Worm (Caenorhabditis elegans) whole organism, mixed stage, embryonic: ENCODE results near the gene nhx-2.

ENCODE experiments used
- M03D4.4 ChIP-seq: sonication (generic microtip); optimal IDR thresholded peaks from 2 replicates; lab custom pipeline; 2017; ENCODE audit warnings: mild to moderate bottlenecking, missing genetic modification characterization, missing compliant biosample characterization
- bed-3 ChIP-seq: fragments of 200-800 bp; sonication (Bioruptor generic); optimal IDR thresholded peaks from 3 replicates; lab custom pipeline; 2018; ENCODE audit warnings: mild to moderate bottlenecking, missing genetic modification characterization, moderate library complexity, missing compliant biosample characterization
- blmp-1 ChIP-seq: fragments of 150-350 bp; optimal IDR thresholded peaks from 2 replicates; lab custom pipeline; 2014; ENCODE audit warnings: missing biosample characterization, missing genetic modification characterization
- ceh-39 ChIP-seq: fragments of 150-350 bp; optimal IDR thresholded peaks from 2 replicates; lab custom pipeline; 2014; ENCODE audit warnings: missing biosample characterization, missing genetic modification characterization
- ceh-43 ChIP-seq: fragments of 200-800 bp; sonication (Bioruptor generic); optimal IDR thresholded peaks from 2 replicates; lab custom pipeline; 2018; ENCODE audit warnings: mild to moderate bottlenecking, missing genetic modification characterization, moderate library complexity, missing compliant biosample characterization
- ces-1 ChIP-seq: fragments of 150-350 bp; optimal IDR thresholded peaks from 2 replicates; lab custom pipeline; 2014; ENCODE audit warnings: missing biosample characterization, missing genetic modification reagents, missing genetic modification characterization
- elt-1 ChIP-seq: sonication (generic microtip); optimal IDR thresholded peaks from 2 replicates; lab custom pipeline; 2017; ENCODE audit warnings: missing genetic modification characterization, mild to moderate bottlenecking, missing compliant biosample characterization, antibody characterized with exemption, moderate library complexity, borderline replicate concordance; ENCODE audit not compliant: insufficient read depth
- flh-1 ChIP-seq: fragments of 200-800 bp; sonication (Bioruptor generic); optimal IDR thresholded peaks from 2 replicates; lab custom pipeline; 2018; ENCODE audit warnings: mild to moderate bottlenecking, missing genetic modification characterization, moderate library complexity, missing compliant biosample characterization
- ham-2 ChIP-seq: fragments of 200-800 bp; sonication (Bioruptor generic); optimal IDR thresholded peaks from 2 replicates; lab custom pipeline; 2018; ENCODE audit warnings: mild to moderate bottlenecking, missing genetic modification characterization, missing compliant biosample characterization
- hlh-1 ChIP-seq: fragments of 150-350 bp; optimal IDR thresholded peaks from 2 replicates; lab custom pipeline; 2014; ENCODE audit warnings: missing biosample characterization, missing genetic modification reagents, missing genetic modification characterization
- lin-13 ChIP-seq: fragments of 150-350 bp; optimal IDR thresholded peaks from 2 replicates; lab custom pipeline; 2014; ENCODE audit warnings: missing biosample characterization, missing genetic modification characterization
- lin-32 ChIP-seq: fragments of 200-800 bp; sonication (Bioruptor generic); optimal IDR thresholded peaks from 2 replicates; lab custom pipeline; 2018; ENCODE audit warnings: mild to moderate bottlenecking, missing genetic modification characterization, missing compliant biosample characterization
- lsy-2 ChIP-seq: fragments of 150-350 bp; optimal IDR thresholded peaks from 2 replicates; lab custom pipeline; 2014; ENCODE audit warnings: missing biosample characterization, missing genetic modification characterization
- mab-5 ChIP-seq: fragments of 150-350 bp; optimal IDR thresholded peaks from 2 replicates; lab custom pipeline; 2014; ENCODE audit warnings: missing biosample characterization, missing genetic modification characterization
- mep-1 ChIP-seq: fragments of 150-350 bp; optimal IDR thresholded peaks from 2 replicates; lab custom pipeline; 2017; ENCODE audit warnings: missing biosample characterization, missing genetic modification reagents, missing genetic modification characterization, inconsistent platforms
- mls-2 ChIP-seq: sonication (generic microtip); optimal IDR thresholded peaks from 2 replicates; lab custom pipeline; 2016; ENCODE audit warnings: mild to moderate bottlenecking, missing genetic modification characterization, moderate library complexity, missing compliant biosample characterization
- nhr-12 ChIP-seq: fragments of 150-350 bp; optimal IDR thresholded peaks from 2 replicates; lab custom pipeline; 2014; ENCODE audit warnings: missing biosample characterization, missing genetic modification characterization
- nhr-237 ChIP-seq: fragments of 150-350 bp; optimal IDR thresholded peaks from 2 replicates; lab custom pipeline; 2014; ENCODE audit warnings: missing biosample characterization, missing genetic modification characterization
- nhr-28 ChIP-seq: fragments of 150-350 bp; optimal IDR thresholded peaks from 2 replicates; lab custom pipeline; 2014; ENCODE audit warnings: missing biosample characterization, missing genetic modification characterization
- nhr-76 ChIP-seq: sonication (generic microtip); optimal IDR thresholded peaks from 2 replicates; lab custom pipeline; 2017; ENCODE audit warnings: missing biosample characterization, missing genetic modification characterization
- pha-4 ChIP-seq: fragments of 150-350 bp; optimal IDR thresholded peaks from 2 replicates; lab custom pipeline; 2018; ENCODE audit warnings: missing biosample characterization, missing genetic modification reagents, missing genetic modification characterization
- sem-2 ChIP-seq: fragments of 200-800 bp; sonication (Bioruptor generic); optimal IDR thresholded peaks from 2 replicates; lab custom pipeline; 2018; ENCODE audit warnings: mild to moderate bottlenecking, missing genetic modification characterization, missing compliant biosample characterization
- snpc-4 ChIP-seq: fragments of 150-350 bp; optimal IDR thresholded peaks from 2 replicates; lab custom pipeline; 2014; ENCODE audit warnings: missing biosample characterization, missing genetic modification characterization
- sptf-1 ChIP-seq: sonication (generic microtip); optimal IDR thresholded peaks from 2 replicates; lab custom pipeline; 2017; ENCODE audit warnings: mild to moderate bottlenecking, missing genetic modification characterization, moderate library complexity, missing compliant biosample characterization
- tbx-8 ChIP-seq: fragments of 200-800 bp; sonication (Bioruptor generic); optimal IDR thresholded peaks from 2 replicates; lab custom pipeline; 2018; ENCODE audit warnings: mild to moderate bottlenecking, missing genetic modification characterization, moderate library complexity, missing compliant biosample characterization
- unc-120 ChIP-seq: sonication (generic microtip); optimal IDR thresholded peaks from 2 replicates; lab custom pipeline; 2017; ENCODE audit warnings: missing genetic modification characterization, missing compliant biosample characterization; ENCODE audit not compliant: poor library complexity, severe bottlenecking
- unc-39 ChIP-seq: fragments of 150-350 bp; optimal IDR thresholded peaks from 2 replicates; lab custom pipeline; 2014; ENCODE audit warnings: missing biosample characterization, missing genetic modification characterization
- unc-62 ChIP-seq: fragments of 150-350 bp; optimal IDR thresholded peaks from 2 replicates; lab custom pipeline; 2014; ENCODE audit warnings: missing biosample characterization, missing genetic modification reagents, missing genetic modification characterization
- zip-8 ChIP-seq: fragments of 150-350 bp; optimal IDR thresholded peaks from 2 replicates; lab custom pipeline; 2014; ENCODE audit warnings: missing biosample characterization, missing genetic modification characterization
- ztf-11 ChIP-seq: fragments of 150-350 bp; optimal IDR thresholded peaks from 2 replicates; lab custom pipeline; 2014; ENCODE audit warnings: missing biosample characterization, missing genetic modification characterization

nhx-2 gene

ce11 chrII:7666338-7666737 is 27.4 kb downstream of the nhx-2 start:
- TF ChIP-seq lin-32 (no peak), snpc-4 (tag; lab: Kevin White, UChicago) (no peak), elt-1 (no peak), bed-3 (GFP tag; lab: Kevin White, UChicago) (no peak), mab-5 (tag; lab: Kevin White, UChicago) (no peak), ces-1 (GFP tag; lab: Kevin White, UChicago) (no peak), nhr-28 (tag; lab: Kevin White, UChicago) (no peak)

DNA sequence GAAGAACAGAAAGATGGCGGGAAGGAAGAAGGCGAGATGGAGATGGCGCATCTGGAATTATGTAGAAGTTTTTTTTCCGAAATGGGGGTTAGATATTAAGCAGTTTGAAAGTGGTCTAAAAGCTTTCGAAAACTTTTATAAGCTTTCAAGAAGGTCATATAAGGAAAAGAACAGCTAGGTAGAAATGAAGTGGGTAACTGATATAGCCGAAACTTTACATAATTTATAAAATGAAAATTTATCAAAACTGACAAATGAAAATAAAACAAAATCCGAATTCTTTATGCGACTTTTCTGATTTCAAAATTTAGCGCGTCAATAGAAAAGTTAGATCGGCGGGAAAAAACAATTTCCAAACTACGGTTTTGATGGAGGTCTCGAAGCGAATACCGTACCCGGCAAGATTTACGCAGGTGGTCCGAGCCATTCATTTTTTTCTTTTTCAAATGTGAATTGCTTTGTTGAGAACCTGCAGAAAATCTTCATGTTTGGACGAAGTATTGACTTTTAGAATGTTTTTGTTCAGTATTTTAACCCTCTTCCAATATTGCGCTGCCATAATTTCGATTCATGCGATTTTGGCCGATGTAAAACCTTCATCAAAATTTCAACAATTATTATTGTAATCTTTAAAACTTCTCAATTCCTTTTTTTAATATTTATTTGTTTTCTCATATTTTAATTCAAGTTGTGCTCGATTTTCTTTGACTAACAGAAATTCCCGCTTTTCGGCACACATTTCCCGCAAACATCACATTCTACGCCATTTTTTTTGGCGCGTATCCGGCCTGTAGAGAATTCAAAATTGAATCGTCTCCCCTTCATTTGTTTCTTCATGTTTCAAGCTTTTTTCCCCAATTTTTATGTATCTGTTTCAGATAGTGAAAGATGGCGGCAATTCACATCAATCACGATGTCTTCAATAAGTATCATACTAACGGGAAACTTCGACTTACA is 29.8 kb downstream of the nhx-2 start, which contains the start of the genes F18A1.7 and rpa-1:
F18A1.7 (minus strand) TSS at position 51 of the 957 bp plus-strand sequence.
rpa-1 (plus strand) TSS at position 879 of the 957 bp plus-strand sequence.
- TF ChIP-seq pha-4 (tag; lab: Kevin White, UChicago): no peak
- TF ChIP-seq unc-120 (tag; lab: Kevin White, UChicago): no peak
- TF ChIP-seq mep-1 (tag; lab: Kevin White, UChicago): peak; percentile 43
- peak; percentile 6 for TF ChIP-seq nhr-237 (tag; lab: Kevin White, UChicago)
- TF ChIP-seq nhr-76 (tag; lab: Kevin White, UChicago): no peak

ce11 chrII:7663028-7663427 is 30.7 kb downstream of the nhx-2 start:
- no peak for TF ChIP-seq ham-2 (GFP tag; lab: Kevin White, UChicago)

DNA sequence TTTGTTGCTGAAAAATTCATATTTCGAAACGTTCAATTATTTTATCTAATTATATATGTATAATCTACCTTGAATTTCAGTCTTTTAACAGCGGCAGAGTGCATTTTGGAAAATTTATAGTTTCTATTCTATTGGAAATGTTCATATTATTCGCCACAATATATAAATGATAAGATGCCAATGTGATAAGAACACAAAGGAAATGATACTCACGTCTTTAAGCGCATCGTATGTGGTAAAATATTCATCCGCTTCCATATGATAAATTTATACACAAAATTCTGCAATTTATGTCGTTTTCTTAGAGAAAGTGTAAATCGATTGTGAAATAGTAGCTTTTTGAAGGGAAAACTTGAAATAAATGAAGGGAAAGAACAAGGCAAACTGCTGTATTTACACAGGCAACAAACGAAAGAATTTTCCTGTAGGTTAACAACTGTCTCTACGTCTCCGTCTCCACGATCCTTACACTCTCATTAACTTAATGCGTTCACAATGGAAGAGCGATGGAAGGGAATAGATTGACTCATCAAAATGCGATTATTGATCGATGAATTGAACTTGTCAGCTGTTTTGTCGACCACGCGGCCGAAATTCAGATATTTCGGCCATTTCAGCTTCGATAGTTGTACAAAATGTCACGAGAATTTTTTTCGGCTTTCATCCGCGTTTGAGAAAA is 31.6 kb downstream of the nhx-2 start, which contains the start of gene alfa-1:
alfa-1 (minus strand) TSS at position 515 of the 679 bp plus-strand sequence.
- TF ChIP-seq hlh-1 (tag; lab: Kevin White, UChicago) (peak; percentile 69), lsy-2 (tag; lab: Kevin White, UChicago) (peak; percentile 6), unc-62 (GFP tag; lab: Kevin White, UChicago) (peak; percentile 3), tbx-8 (GFP tag; lab: Kevin White, UChicago) (no peak)

- TF ChIP-seq unc-39 (tag; lab: Kevin White, UChicago) (no peak), hlh-1 (tag; lab: Kevin White, UChicago) (no peak), ztf-11 (tag; lab: Kevin White, UChicago) (no peak), nhr-237 (tag; lab: Kevin White, UChicago) (no peak), zip-8 (tag; lab: Kevin White, UChicago) (no peak), sem-2 (GFP tag; lab: Kevin White, UChicago) (no peak), nhr-28 (tag; lab: Kevin White, UChicago) (no peak), ceh-39 (tag; lab: Kevin White, UChicago) (no peak), M03D4.4 (tag; lab: Kevin White, UChicago) (no peak), unc-62 (GFP tag; lab: Kevin White, UChicago) (no peak), ces-1 (GFP tag; lab: Kevin White, UChicago) (no peak), nhr-12 (tag; lab: Kevin White, UChicago) (no peak), blmp-1 (tag; lab: Kevin White, UChicago) (no peak)
- TF ChIP-seq, all 35 proteins: peak for 0
Measured at ce11 chrII:7651171-7651570, 42.6 kb downstream of the nhx-2 start, which contains the start of gene pde-4. pde-4 (minus strand) TSS chrII:7651246.

DNA sequence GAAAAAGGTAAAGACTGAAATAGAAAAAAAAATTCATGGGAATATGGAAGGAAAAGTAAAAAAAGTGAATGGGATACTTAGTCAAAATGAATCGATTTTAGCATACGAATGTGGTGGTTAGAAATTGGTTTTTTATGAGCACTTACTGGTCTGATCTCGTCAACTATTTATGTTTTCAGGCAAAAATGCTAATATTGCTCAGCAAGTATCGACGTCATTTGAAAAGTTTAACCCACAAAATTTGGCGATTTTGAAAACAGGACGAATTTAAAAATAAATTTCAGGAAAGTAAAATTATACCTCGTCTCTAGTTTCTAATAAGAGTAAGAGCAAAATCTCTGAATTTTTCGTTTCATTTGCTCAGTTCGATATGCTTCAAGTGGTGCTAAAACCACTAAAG is 50.5 kb downstream of the nhx-2 start:
- no peak for TF ChIP-seq ztf-11 (tag; lab: Kevin White, UChicago)
- no peak for TF ChIP-seq unc-62 (GFP tag; lab: Kevin White, UChicago)
- no peak for TF ChIP-seq lin-13 (tag; lab: Kevin White, UChicago)
- TF ChIP-seq tbx-8 (GFP tag; lab: Kevin White, UChicago): no peak
- TF ChIP-seq bed-3 (GFP tag; lab: Kevin White, UChicago): no peak
- no peak for TF ChIP-seq snpc-4 (tag; lab: Kevin White, UChicago)
- no peak for TF ChIP-seq pha-4 (tag; lab: Kevin White, UChicago)
- no peak for TF ChIP-seq flh-1 (GFP tag; lab: Kevin White, UChicago)
- no peak for TF ChIP-seq mls-2 (tag; lab: Kevin White, UChicago)
- no peak for TF ChIP-seq sptf-1
- TF ChIP-seq nhr-237 (tag; lab: Kevin White, UChicago): no peak
- TF ChIP-seq blmp-1 (tag; lab: Kevin White, UChicago): no peak
- no peak for TF ChIP-seq unc-39 (tag; lab: Kevin White, UChicago)
- no peak for TF ChIP-seq ceh-43
- no peak for TF ChIP-seq nhr-28 (tag; lab: Kevin White, UChicago)
- TF ChIP-seq, all 35 proteins: peak for 0
